Worm (Caenorhabditis elegans): Measurements from ENCODE around the gene srlf-7.

The srlf-7 gene

ce11 chrIV:7180304-7180703 lies 8.8 kb upstream of the srlf-7 start, which contains the start of gene cest-10:
Gene cest-10 (plus strand): TSS chrIV:7180557.
- TF ChIP-seq F22D6.2 (tag; optimal IDR thresholded peaks at IDR 0.05): no peak
- TF ChIP-seq nhr-80 (tag; optimal IDR thresholded peaks at IDR 0.05): peak; percentile 72
- TF ChIP-seq unc-62 (GFP tag; optimal IDR thresholded peaks at IDR 0.05): peak; percentile 54
- peak in 1 of 2 experiments; percentile 67 for TF ChIP-seq let-607 (tag; optimal IDR thresholded peaks at IDR 0.05)

- TF ChIP-seq unc-62 (GFP tag; optimal IDR thresholded peaks at IDR 0.05) (peak; percentile 75), let-607 (tag; optimal IDR thresholded peaks at IDR 0.05) (peak; percentile 60 to 85), F57C9.4 (tag; optimal IDR thresholded peaks at IDR 0.05) (no peak), ztf-22 (GFP tag; optimal IDR thresholded peaks at IDR 0.05) (peak; percentile 47), pha-4 (tag; optimal IDR thresholded peaks at IDR 0.05) (peak; percentile 36), aptf-2 (GFP tag; conservative IDR thresholded peaks at IDR 0.05) (no peak), nhr-80 (tag; optimal IDR thresholded peaks at IDR 0.05) (peak; percentile 78)
Measured at ce11 chrIV:7182818-7183217, 6.3 kb upstream of the srlf-7 start.

- TF ChIP-seq nhr-120 (GFP tag; IDR thresholded peaks at IDR 0.05): no peak
- TF ChIP-seq die-1 (tag; optimal IDR thresholded peaks at IDR 0.05): no peak
Measured at ce11 chrIV:7184597-7184996, 4.5 kb upstream of the srlf-7 start, which contains the start of gene clec-179. Gene clec-179 (minus strand): TSS chrIV:7184697.

ce11 chrIV:7186756-7187155 lies 2.3 kb upstream of the srlf-7 start, which contains the start of gene str-249:
Gene str-249 (minus strand): TSS chrIV:7186856.
- TF ChIP-seq unc-62 (GFP tag; optimal IDR thresholded peaks at IDR 0.05): no peak
- TF ChIP-seq egl-18 (GFP tag; IDR thresholded peaks at IDR 0.05): no peak
- TF ChIP-seq B0336.3 (GFP tag; IDR thresholded peaks at IDR 0.05): no peak
- no peak for TF ChIP-seq mcd-1 (GFP tag; IDR thresholded peaks at IDR 0.05)
- no peak for TF ChIP-seq ekl-4 (GFP tag; IDR thresholded peaks at IDR 0.05)
- no peak for TF ChIP-seq Y53G8AR.9 (GFP tag; conservative IDR thresholded peaks at IDR 0.05)
- TF ChIP-seq madf-8 (GFP tag; conservative IDR thresholded peaks at IDR 0.05): no peak
- TF ChIP-seq Y79H2A.3 (GFP tag; conservative IDR thresholded peaks at IDR 0.05): no peak

ce11 chrIV:7188030-7188429 lies 1.1 kb upstream of the srlf-7 start, which contains the start of gene C42D4.13:
Gene C42D4.13 (minus strand): TSS chrIV:7188130.
- TF ChIP-seq nhr-80 (tag; optimal IDR thresholded peaks at IDR 0.05) (no peak), Y95B8A.8 (GFP tag; IDR thresholded peaks at IDR 0.05) (no peak), F55B11.4 (tag; optimal IDR thresholded peaks at IDR 0.05; ENCODE audit: borderline replicate concordance, insufficient read depth) (no peak), unc-62 (GFP tag; optimal IDR thresholded peaks at IDR 0.05) (no peak), nhr-90 (tag; optimal IDR thresholded peaks at IDR 0.05) (no peak), F57C9.4 (tag; optimal IDR thresholded peaks at IDR 0.05) (no peak), dpff-1 (tag; optimal IDR thresholded peaks at IDR 0.05) (no peak), let-526 (GFP tag; IDR thresholded peaks at IDR 0.05) (no peak), lin-40 (tag; optimal IDR thresholded peaks at IDR 0.05) (no peak), Y53G8AR.9 (GFP tag; conservative IDR thresholded peaks at IDR 0.05) (no peak), sdz-38 (tag; optimal IDR thresholded peaks at IDR 0.05) (no peak), ets-4 (GFP tag; optimal IDR thresholded peaks at IDR 0.05) (no peak), ztf-25 (GFP tag; IDR thresholded peaks at IDR 0.05) (no peak), F52B5.7 (tag; optimal IDR thresholded peaks at IDR 0.05) (no peak), nfya-2 (GFP tag; IDR thresholded peaks at IDR 0.05) (no peak), bed-1 (GFP tag; IDR thresholded peaks at IDR 0.05) (no peak)

ce11 chrIV:7190409-7190808 lies 1.3 kb downstream of the srlf-7 start:
- TF ChIP-seq D2030.7 (GFP tag; IDR thresholded peaks at IDR 0.05): no peak
- TF ChIP-seq attf-6 (GFP tag; IDR thresholded peaks at IDR 0.05): no peak
- no peak for TF ChIP-seq lag-1 (GFP tag; IDR thresholded peaks at IDR 0.05)
- TF ChIP-seq F49E8.2 (tag; optimal IDR thresholded peaks at IDR 0.05; ENCODE audit: insufficient read depth): no peak
- TF ChIP-seq Y56A3A.18 (GFP tag; IDR thresholded peaks at IDR 0.05): no peak
- peak; percentile 76 for TF ChIP-seq nhr-80 (tag; optimal IDR thresholded peaks at IDR 0.05)
- no peak for TF ChIP-seq C06A6.2 (GFP tag; conservative IDR thresholded peaks at IDR 0.05)
- no peak for TF ChIP-seq ceh-79 (tag; optimal IDR thresholded peaks at IDR 0.05)
- TF ChIP-seq sea-2 (GFP tag; IDR thresholded peaks at IDR 0.05): no peak
- TF ChIP-seq zim-3 (tag; optimal IDR thresholded peaks at IDR 0.05): no peak
- no peak for TF ChIP-seq nhr-120 (GFP tag; IDR thresholded peaks at IDR 0.05)
- TF ChIP-seq sdz-38 (tag; optimal IDR thresholded peaks at IDR 0.05): no peak
- TF ChIP-seq ztf-26 (tag; optimal IDR thresholded peaks at IDR 0.05): peak; percentile 34
- peak; percentile 1 for TF ChIP-seq ZK185.1 (tag; optimal IDR thresholded peaks at IDR 0.05; ENCODE audit: poor library complexity, severe bottlenecking)
- no peak for TF ChIP-seq nhr-179 (tag; optimal IDR thresholded peaks at IDR 0.05)
